Worm (Caenorhabditis elegans) whole organism, young adult: ENCODE measurements around the gene srx-50.
A peak's percentile ranks its signal among the peaks of the same experiment; 100 is the strongest.

Experiments used
- B0019.2 ChIP-seq: fragments of 200-800 bp; sonication (Bioruptor generic); conservative IDR thresholded peaks from 2 replicates; pipeline ENCODE4 v1.3.6; 2022; ENCODE audit warnings: missing genetic modification reagents, missing genetic modification characterization, missing compliant biosample characterization
- B0261.1 ChIP-seq: sonication (generic microtip); optimal IDR thresholded peaks from 2 replicates; lab custom pipeline; 2016; ENCODE audit warnings: mild to moderate bottlenecking, missing genetic modification characterization, moderate library complexity, missing compliant biosample characterization
- F33H1.4 ChIP-seq: fragments of 200-800 bp; sonication (Bioruptor generic); IDR thresholded peaks from 2 replicates; pipeline ENCODE4 v1.3.6; 2022; ENCODE audit warnings: missing genetic modification reagents, missing genetic modification characterization, missing compliant biosample characterization
- F49E8.2 ChIP-seq: sonication (generic microtip); optimal IDR thresholded peaks from 3 replicates; lab custom pipeline; 2017; ENCODE audit warnings: missing genetic modification characterization, mild to moderate bottlenecking, missing compliant biosample characterization, antibody characterized with exemption, moderate library complexity; ENCODE audit not compliant: insufficient read depth
- F55B11.4 ChIP-seq: sonication (generic microtip); optimal IDR thresholded peaks from 2 replicates; lab custom pipeline; 2016; ENCODE audit warnings: missing compliant biosample characterization, missing genetic modification characterization, borderline replicate concordance; ENCODE audit not compliant: insufficient read depth
- F57C9.4 ChIP-seq: sonication (generic microtip); optimal IDR thresholded peaks from 2 replicates; lab custom pipeline; 2017; ENCODE audit warnings: mild to moderate bottlenecking, missing genetic modification characterization, missing compliant biosample characterization
- K12H6.12 ChIP-seq: fragments of 200-800 bp; sonication (Bioruptor generic); optimal IDR thresholded peaks from 2 replicates; lab custom pipeline; 2018; ENCODE audit warnings: mild to moderate bottlenecking, missing genetic modification characterization, missing compliant biosample characterization
- Y56A3A.18 ChIP-seq: fragments of 200-800 bp; sonication (Bioruptor generic); IDR thresholded peaks from 2 replicates; pipeline ENCODE4 v1.3.6; 2022; ENCODE audit warnings: missing genetic modification reagents, missing genetic modification characterization, missing compliant biosample characterization
- akir-1 ChIP-seq: fragments of 200-800 bp; sonication (Bioruptor generic); optimal IDR thresholded peaks from 2 replicates; lab custom pipeline; 2018; ENCODE audit warnings: mild to moderate bottlenecking, missing genetic modification characterization, moderate library complexity, missing compliant biosample characterization
- ama-1 ChIP-seq, 3 experiments: fragments of 150-350 bp in 1 of 3; sonication (generic microtip) in 2 of 3; optimal IDR thresholded peaks; 2 replicates each; lab custom pipeline; 2014 to 2018; ENCODE audit warnings: missing biosample characterization in 2 of 3, missing genetic modification characterization in 2 of 3, missing genetic modification reagents in 2 of 3
- attf-3 ChIP-seq: fragments of 200-800 bp; sonication (Bioruptor generic); conservative IDR thresholded peaks from 2 replicates; pipeline ENCODE4 v1.3.6; 2022; ENCODE audit warnings: missing genetic modification reagents, missing genetic modification characterization, missing compliant biosample characterization
- attf-5 ChIP-seq: fragments of 200-800 bp; sonication (Bioruptor generic); optimal IDR thresholded peaks from 2 replicates; lab custom pipeline; 2018; ENCODE audit warnings: mild to moderate bottlenecking, missing genetic modification characterization, missing compliant biosample characterization
- ceh-100 ChIP-seq: fragments of 200-800 bp; sonication (Bioruptor generic); IDR thresholded peaks from 2 replicates; pipeline ENCODE4 v1.3.6; 2022; ENCODE audit warnings: missing genetic modification reagents, missing genetic modification characterization, missing compliant biosample characterization
- ceh-58 ChIP-seq: fragments of 200-800 bp; sonication (Bioruptor generic); IDR thresholded peaks from 2 replicates; pipeline ENCODE4 v1.3.6; 2022; ENCODE audit warnings: missing genetic modification characterization, missing compliant biosample characterization
- ceh-79 ChIP-seq: sonication (generic microtip); optimal IDR thresholded peaks from 2 replicates; lab custom pipeline; 2017; ENCODE audit warnings: mild to moderate bottlenecking, missing genetic modification characterization, missing compliant biosample characterization
- ceh-91 ChIP-seq: fragments of 200-800 bp; sonication (Bioruptor generic); IDR thresholded peaks from 2 replicates; pipeline ENCODE4 v1.3.6; 2022; ENCODE audit warnings: missing genetic modification reagents, missing genetic modification characterization, missing compliant biosample characterization
- chd-7 ChIP-seq: sonication (generic microtip); optimal IDR thresholded peaks from 2 replicates; lab custom pipeline; 2016; ENCODE audit warnings: mild to moderate bottlenecking, missing genetic modification characterization, moderate library complexity, missing compliant biosample characterization
- die-1 ChIP-seq: sonication (generic microtip); optimal IDR thresholded peaks from 2 replicates; lab custom pipeline; 2016; ENCODE audit warnings: missing genotype, mild to moderate bottlenecking, missing genetic modification characterization, missing compliant biosample characterization
- egl-18 ChIP-seq: fragments of 200-800 bp; sonication (Bioruptor generic); IDR thresholded peaks from 2 replicates; pipeline ENCODE4 v1.3.6; 2022; ENCODE audit warnings: missing genetic modification reagents, missing genetic modification characterization, missing compliant biosample characterization
- ekl-4 ChIP-seq: fragments of 200-800 bp; sonication (Bioruptor generic); IDR thresholded peaks from 2 replicates; pipeline ENCODE4 v1.3.6; 2022; ENCODE audit warnings: missing genetic modification reagents, missing genetic modification characterization, missing compliant biosample characterization
- ets-4 ChIP-seq: fragments of 200-800 bp; sonication (Bioruptor generic); optimal IDR thresholded peaks from 2 replicates; lab custom pipeline; 2018; ENCODE audit warnings: mild to moderate bottlenecking, missing genetic modification characterization, missing compliant biosample characterization
- hlh-26 ChIP-seq: fragments of 200-800 bp; sonication (Bioruptor generic); conservative IDR thresholded peaks from 2 replicates; pipeline ENCODE4 v1.3.6; 2022; ENCODE audit warnings: missing genetic modification reagents, missing genetic modification characterization, missing compliant biosample characterization
- hsf-1 ChIP-seq: fragments of 200-800 bp; sonication (Bioruptor generic); IDR thresholded peaks from 2 replicates; pipeline ENCODE4 v1.3.6; 2022; ENCODE audit warnings: missing genetic modification reagents, missing genetic modification characterization, missing compliant biosample characterization
- lin-26 ChIP-seq: fragments of 200-800 bp; sonication (Bioruptor generic); IDR thresholded peaks from 2 replicates; pipeline ENCODE4 v1.3.6; 2022; ENCODE audit warnings: missing genetic modification reagents, missing genetic modification characterization, missing compliant biosample characterization
- lin-35 ChIP-seq, 3 experiments: fragments of 150-350 bp in 2 of 3; sonication (generic microtip) in 1 of 3; optimal IDR thresholded peaks; 2 replicates each; lab custom pipeline; 2014 to 2018; ENCODE audit warnings: missing biosample characterization in 3 of 3, missing genetic modification characterization in 3 of 3, missing genetic modification reagents in 3 of 3
- lir-1 ChIP-seq: fragments of 200-800 bp; sonication (Bioruptor generic); conservative IDR thresholded peaks from 2 replicates; pipeline ENCODE4 v1.3.6; 2022; ENCODE audit warnings: missing genetic modification reagents, missing genetic modification characterization, missing compliant biosample characterization
- lsl-1 ChIP-seq: fragments of 200-800 bp; sonication (Bioruptor generic); optimal IDR thresholded peaks from 2 replicates; lab custom pipeline; 2018; ENCODE audit warnings: mild to moderate bottlenecking, missing genetic modification characterization, moderate library complexity, missing compliant biosample characterization
- madf-10 ChIP-seq: sonication (generic microtip); optimal IDR thresholded peaks from 2 replicates; lab custom pipeline; 2016; ENCODE audit warnings: mild to moderate bottlenecking, missing genetic modification characterization, missing compliant biosample characterization
- madf-3 ChIP-seq: fragments of 200-800 bp; sonication (Bioruptor generic); IDR thresholded peaks from 2 replicates; pipeline ENCODE4 v1.3.6; 2022; ENCODE audit warnings: missing genetic modification reagents, missing genetic modification characterization, missing compliant biosample characterization
- madf-8 ChIP-seq: fragments of 200-800 bp; sonication (Bioruptor generic); conservative IDR thresholded peaks from 2 replicates; pipeline ENCODE4 v1.3.6; 2022; ENCODE audit warnings: missing genetic modification reagents, missing genetic modification characterization, missing compliant biosample characterization
- mxl-1 ChIP-seq: sonication (generic microtip); optimal IDR thresholded peaks from 2 replicates; lab custom pipeline; 2016; ENCODE audit warnings: missing genetic modification characterization, missing compliant biosample characterization
- nfya-2 ChIP-seq: fragments of 200-800 bp; sonication (Bioruptor generic); IDR thresholded peaks from 2 replicates; pipeline ENCODE4 v1.3.6; 2022; ENCODE audit warnings: missing genetic modification reagents, missing genetic modification characterization, missing compliant biosample characterization
- nhr-179 ChIP-seq: sonication (generic microtip); optimal IDR thresholded peaks from 2 replicates; lab custom pipeline; 2016; ENCODE audit warnings: mild to moderate bottlenecking, missing genetic modification characterization, missing compliant biosample characterization
- nhr-27 ChIP-seq: fragments of 200-800 bp; sonication (Bioruptor generic); optimal IDR thresholded peaks from 2 replicates; lab custom pipeline; 2018; ENCODE audit warnings: mild to moderate bottlenecking, missing genetic modification characterization, moderate library complexity, missing compliant biosample characterization
- pbrm-1 ChIP-seq: fragments of 200-800 bp; sonication (Bioruptor generic); IDR thresholded peaks from 2 replicates; pipeline ENCODE4 v1.3.6; 2022; ENCODE audit warnings: missing genetic modification reagents, missing genetic modification characterization, missing compliant biosample characterization
- rec-8 ChIP-seq, 2 experiments: sonication (generic microtip); optimal IDR thresholded peaks; 2 replicates each; lab custom pipeline; 2016; ENCODE audit warnings: mild to moderate bottlenecking in 2 of 2, missing genetic modification characterization in 2 of 2, missing genetic modification reagents in 2 of 2, missing genotype in 2 of 2, missing biosample characterization in 1 of 2, missing compliant biosample characterization in 1 of 2, moderate library complexity in 1 of 2
- rpc-1 ChIP-seq, 2 experiments: fragments of 150-350 bp in 1 of 2; sonication (generic microtip) in 1 of 2; optimal IDR thresholded peaks; 2 replicates each; lab custom pipeline; 2014 to 2018; ENCODE audit warnings: missing biosample characterization in 1 of 2, missing genetic modification characterization in 1 of 2, missing genetic modification reagents in 1 of 2, missing genotype in 1 of 2
- sea-2 ChIP-seq: fragments of 200-800 bp; sonication (Bioruptor generic); IDR thresholded peaks from 2 replicates; pipeline ENCODE4 v1.3.6; 2022; ENCODE audit warnings: missing genetic modification characterization, missing compliant biosample characterization
- snpc-1.1 ChIP-seq: sonication (generic microtip); optimal IDR thresholded peaks from 2 replicates; lab custom pipeline; 2017; ENCODE audit warnings: missing genetic modification characterization, mild to moderate bottlenecking, missing compliant biosample characterization, antibody characterized with exemption, moderate library complexity, missing genotype, missing genetic modification reagents; ENCODE audit not compliant: insufficient read depth
- snpc-4 ChIP-seq, 5 experiments: fragments of 150-350 bp in 1 of 5; sonication (generic microtip) in 4 of 5; optimal IDR thresholded peaks; 2 replicates each; lab custom pipeline; 2014 to 2018; ENCODE audit warnings: missing genetic modification characterization in 5 of 5, missing biosample characterization in 3 of 5, antibody characterized with exemption in 2 of 5, mild to moderate bottlenecking in 2 of 5, missing compliant biosample characterization in 2 of 5, missing genotype in 2 of 5, moderate library complexity in 2 of 5, missing genetic modification reagents in 1 of 5
- tbx-9 ChIP-seq: sonication (generic microtip); optimal IDR thresholded peaks from 2 replicates; lab custom pipeline; 2016; ENCODE audit warnings: borderline replicate concordance, missing genetic modification characterization, inconsistent platforms, missing compliant biosample characterization
- zfh-2 ChIP-seq: fragments of 200-800 bp; sonication (Bioruptor generic); conservative IDR thresholded peaks from 2 replicates; pipeline ENCODE4 v1.3.6; 2022; ENCODE audit warnings: missing genetic modification reagents, missing genetic modification characterization, missing compliant biosample characterization
- zim-3 ChIP-seq: sonication (generic microtip); optimal IDR thresholded peaks from 2 replicates; lab custom pipeline; 2017; ENCODE audit warnings: mild to moderate bottlenecking, missing genetic modification characterization, moderate library complexity, missing compliant biosample characterization
- ztf-18 ChIP-seq: sonication (generic microtip); optimal IDR thresholded peaks from 2 replicates; lab custom pipeline; 2016; ENCODE audit warnings: missing genotype, mild to moderate bottlenecking, missing genetic modification characterization, missing compliant biosample characterization
- ztf-22 ChIP-seq: fragments of 200-800 bp; sonication (Bioruptor generic); optimal IDR thresholded peaks from 2 replicates; lab custom pipeline; 2018; ENCODE audit warnings: mild to moderate bottlenecking, missing genetic modification characterization, moderate library complexity, missing compliant biosample characterization
- ztf-6 ChIP-seq: fragments of 200-800 bp; sonication (Bioruptor generic); IDR thresholded peaks from 2 replicates; pipeline ENCODE4 v1.3.6; 2022; ENCODE audit warnings: missing genetic modification reagents, missing genetic modification characterization, missing compliant biosample characterization

The srx-50 gene

ce11 chrIV:7043430-7043829 lies 14.3 kb upstream of the srx-50 start (continued):
- TF ChIP-seq snpc-4 (GFP tag; optimal IDR thresholded peaks at IDR 0.05; lab: Kevin White, UChicago) (no peak), snpc-4 (tag; optimal IDR thresholded peaks at IDR 0.05; lab: Kevin White, UChicago) (peak in 3 of 4 experiments; percentile 32 to 74 (median 40)), ceh-91 (0 out of 2 replicates have a peak, but pooled peaks have one; percentile 13), rpc-1 (optimal IDR thresholded peaks at IDR 0.05; lab: Kevin White, UChicago) (no peak), rpc-1 (tag; optimal IDR thresholded peaks at IDR 0.05; lab: Kevin White, UChicago) (no peak), ztf-6 (GFP tag; lab: Robert Waterston, UW) (no peak), F57C9.4 (tag; lab: Kevin White, UChicago) (peak; percentile 3), zim-3 (tag; lab: Kevin White, UChicago) (no peak), nhr-179 (tag; lab: Kevin White, UChicago) (no peak), nfya-2 (GFP tag; lab: Robert Waterston, UW) (0 out of 2 replicates have a peak, but pooled peaks have one; percentile 85), ceh-100 (GFP tag; lab: Robert Waterston, UW) (peak; percentile 66; the same call in 1 of the 2 replicates), ama-1 (optimal IDR thresholded peaks at IDR 0.05; lab: Kevin White, UChicago) (no peak), ama-1 (GFP tag; optimal IDR thresholded peaks at IDR 0.05; lab: Kevin White, UChicago) (peak; percentile 39 to 80), die-1 (peak; percentile 28), lir-1 (GFP tag; lab: Robert Waterston, UW) (no peak), rec-8 (tag; optimal IDR thresholded peaks at IDR 0.05; lab: Kevin White, UChicago) (peak; percentile 30 to 60), F49E8.2 (tag; lab: Kevin White, UChicago) (peak; percentile 87), hlh-26 (GFP tag; lab: Robert Waterston, UW) (no peak), sea-2 (GFP tag; lab: Robert Waterston, UW) (no peak), K12H6.12 (tag; lab: Kevin White, UChicago) (no peak), ceh-79 (tag; lab: Kevin White, UChicago) (no peak), attf-5 (no peak), ztf-18 (tag; lab: Kevin White, UChicago) (peak; percentile 56), pbrm-1 (GFP tag; lab: Robert Waterston, UW) (peak; percentile 60; the same call in 1 of the 2 replicates), madf-8 (GFP tag; lab: Robert Waterston, UW) (peak; percentile 38), snpc-1.1 (peak; percentile 59), egl-18 (GFP tag; lab: Robert Waterston, UW) (0 out of 2 replicates have a peak, but pooled peaks have one; percentile 57), chd-7 (tag; lab: Kevin White, UChicago) (peak; percentile 72), B0261.1 (tag; lab: Kevin White, UChicago) (peak; percentile 6), Y56A3A.18 (GFP tag; lab: Robert Waterston, UW) (peak; percentile 63), F55B11.4 (no peak), attf-3 (no peak), ceh-58 (GFP tag; lab: Robert Waterston, UW) (peak; percentile 79; the same call in 1 of the 2 replicates), hsf-1 (peak; percentile 85), ekl-4 (peak; percentile 91), tbx-9 (tag; lab: Kevin White, UChicago) (no peak), ztf-22 (no peak), F33H1.4 (GFP tag; lab: Robert Waterston, UW) (peak; percentile 50), lin-26 (GFP tag; lab: Robert Waterston, UW) (peak; percentile 47; the same call in 1 of the 2 replicates), lsl-1 (GFP tag; lab: Kevin White, UChicago) (peak; percentile 31), mxl-1 (no peak), akir-1 (no peak), madf-10 (tag; lab: Kevin White, UChicago) (no peak), B0019.2 (GFP tag; lab: Robert Waterston, UW) (no peak), nhr-27 (tag; lab: Kevin White, UChicago) (no peak), madf-3 (GFP tag; lab: Robert Waterston, UW) (peak; percentile 69; the same call in 1 of the 2 replicates), zfh-2 (no peak), lin-35 (GFP tag; optimal IDR thresholded peaks at IDR 0.05; lab: Kevin White, UChicago) (peak in 1 of 3 experiments; percentile 4), ets-4 (GFP tag; lab: Kevin White, UChicago) (no peak)
